Worm (Caenorhabditis elegans) whole organism, mixed stage, embryonic: ENCODE measurements around the gene F35E8.1.

ENCODE experiments used
- ceh-83 ChIP-seq: fragments of 200-800 bp; sonication (Bioruptor generic); optimal IDR thresholded peaks from 2 replicates; lab custom pipeline; 2018; ENCODE audit warnings: mild to moderate bottlenecking, missing genetic modification characterization, missing compliant biosample characterization
- drap-1 ChIP-seq: fragments of 200-800 bp; sonication (Bioruptor generic); optimal IDR thresholded peaks from 3 replicates; lab custom pipeline; 2018; ENCODE audit warnings: mild to moderate bottlenecking, missing genetic modification characterization, missing compliant biosample characterization
- elt-1 ChIP-seq: sonication (generic microtip); optimal IDR thresholded peaks from 2 replicates; lab custom pipeline; 2017; ENCODE audit warnings: missing genetic modification characterization, mild to moderate bottlenecking, missing compliant biosample characterization, antibody characterized with exemption, moderate library complexity, borderline replicate concordance; ENCODE audit not compliant: insufficient read depth
- mab-5 ChIP-seq: fragments of 150-350 bp; optimal IDR thresholded peaks from 2 replicates; lab custom pipeline; 2014; ENCODE audit warnings: missing biosample characterization, missing genetic modification characterization
- nhr-237 ChIP-seq: fragments of 150-350 bp; optimal IDR thresholded peaks from 2 replicates; lab custom pipeline; 2014; ENCODE audit warnings: missing biosample characterization, missing genetic modification characterization
- nhr-28 ChIP-seq: fragments of 150-350 bp; optimal IDR thresholded peaks from 2 replicates; lab custom pipeline; 2014; ENCODE audit warnings: missing biosample characterization, missing genetic modification characterization

The F35E8.1 gene

DNA sequence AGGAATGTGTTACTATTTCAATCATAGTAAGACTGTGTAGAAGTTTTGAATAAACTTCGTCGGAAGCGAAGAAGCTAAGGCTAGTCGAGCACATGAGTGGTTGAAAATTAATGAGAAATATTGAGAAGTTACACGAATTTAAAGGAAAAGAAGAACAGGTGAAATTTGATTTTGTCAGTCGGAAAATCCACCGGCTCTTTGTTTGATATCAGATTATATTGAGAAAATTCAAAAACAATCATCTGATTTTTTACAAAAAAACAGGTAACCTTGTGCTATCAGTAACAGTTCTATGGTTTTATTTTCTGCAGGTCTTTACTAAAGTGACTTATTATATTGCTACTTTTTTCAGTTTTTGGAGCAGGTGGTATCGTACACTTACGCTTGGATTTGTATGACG, 47.1 kb downstream of the F35E8.1 start, which contains the start of gene srh-148:
TSS of gene srh-148 (minus strand) at position 101 of the 400 bp plus-strand sequence.
- TF ChIP-seq elt-1 (tag; lab: Kevin White, UChicago) (no peak), drap-1 (no peak), mab-5 (tag; lab: Kevin White, UChicago) (no peak), nhr-237 (no peak), ceh-83 (GFP tag; lab: Kevin White, UChicago) (no peak), nhr-28 (tag; lab: Kevin White, UChicago) (no peak)
